Worm (Caenorhabditis elegans) whole organism, L4/young adult: ENCODE data around the gene rpl-5.

Source experiments
- W03F9.2 ChIP-seq: fragments of 150-350 bp; optimal IDR thresholded peaks from 2 replicates; lab custom pipeline; 2014; ENCODE audit warnings: missing biosample characterization, missing genetic modification characterization
- dao-5 ChIP-seq: sonication (generic microtip); optimal IDR thresholded peaks from 2 replicates; lab custom pipeline; 2016; ENCODE audit warnings: missing genotype, missing genetic modification characterization, moderate library complexity, missing compliant biosample characterization
- him-1 ChIP-seq: sonication (generic microtip); optimal IDR thresholded peaks from 2 replicates; lab custom pipeline; 2016; ENCODE audit warnings: missing genotype, missing genetic modification reagents, missing genetic modification characterization, missing compliant biosample characterization

- TF ChIP-seq him-1 (no peak), W03F9.2 (tag; lab: Kevin White, UChicago) (no peak), dao-5 (tag; lab: Kevin White, UChicago) (no peak)
Measured at ce11 chrII:8532015-8532414, 37.7 kb upstream of the rpl-5 start.
